Worm (Caenorhabditis elegans): Measurements from ENCODE around the gene T25D10.1.
A peak's percentile ranks its signal among the peaks of the same experiment; 100 is the strongest.

T25D10.1 gene

ce11 chrII:6383183-6383695 lies 20.0 kb upstream of the T25D10.1 start, which contains the start of gene F58F12.1 (continued):
- TF ChIP-seq tlf-1 (GFP tag; optimal IDR thresholded peaks at IDR 0.05) (peak; percentile 5), mxl-1 (tag; optimal IDR thresholded peaks at IDR 0.05) (no peak), bed-2 (GFP tag; IDR thresholded peaks at IDR 0.05) (no peak), ztf-28 (GFP tag; IDR thresholded peaks at IDR 0.05) (no peak), egl-44 (GFP tag; IDR thresholded peaks at IDR 0.05) (no peak), xnd-1 (tag; optimal IDR thresholded peaks at IDR 0.05) (no peak), attf-6 (GFP tag; IDR thresholded peaks at IDR 0.05) (no peak), B0035.1 (tag; optimal IDR thresholded peaks at IDR 0.05) (no peak), snpc-4 (GFP tag; optimal IDR thresholded peaks at IDR 0.05) (peak; percentile 27), snpc-4 (tag; optimal IDR thresholded peaks at IDR 0.05) (peak in 2 of 4 experiments; percentile 24 to 57), ztf-22 (GFP tag; optimal IDR thresholded peaks at IDR 0.05) (no peak), F22D6.2 (tag; optimal IDR thresholded peaks at IDR 0.05) (no peak), madf-6 (GFP tag; IDR thresholded peaks at IDR 0.05) (peak; percentile 46; the same call in 1 of the 2 replicates), ceh-100 (GFP tag; IDR thresholded peaks at IDR 0.05) (peak; percentile 33; the same call in 1 of the 2 replicates), zfh-2 (GFP tag; conservative IDR thresholded peaks at IDR 0.05) (no peak), F52B5.7 (tag; optimal IDR thresholded peaks at IDR 0.05) (no peak), nhr-80 (tag; optimal IDR thresholded peaks at IDR 0.05) (peak; percentile 40), lag-1 (GFP tag; IDR thresholded peaks at IDR 0.05) (no peak), ceh-79 (tag; optimal IDR thresholded peaks at IDR 0.05) (no peak), sptf-2 (GFP tag; optimal IDR thresholded peaks at IDR 0.05) (no peak), aptf-3 (GFP tag; IDR thresholded peaks at IDR 0.05) (no peak), ztf-3 (GFP tag; optimal IDR thresholded peaks at IDR 0.05) (no peak), dpff-1 (tag; optimal IDR thresholded peaks at IDR 0.05) (no peak), unc-130 (GFP tag; optimal IDR thresholded peaks at IDR 0.05) (peak; percentile 81), cebp-2 (GFP tag; IDR thresholded peaks at IDR 0.05) (no peak), lin-26 (GFP tag; IDR thresholded peaks at IDR 0.05) (no peak), ztf-6 (GFP tag; IDR thresholded peaks at IDR 0.05) (no peak), chd-7 (tag; optimal IDR thresholded peaks at IDR 0.05) (no peak), lin-54 (GFP tag; optimal IDR thresholded peaks at IDR 0.05) (peak; percentile 45), let-607 (tag; optimal IDR thresholded peaks at IDR 0.05) (no peak), hsf-1 (GFP tag; IDR thresholded peaks at IDR 0.05) (no peak), Y79H2A.3 (GFP tag; conservative IDR thresholded peaks at IDR 0.05) (no peak), him-1 (tag; optimal IDR thresholded peaks at IDR 0.05) (no peak), F23B12.7 (tag; optimal IDR thresholded peaks at IDR 0.05; ENCODE audit: insufficient read depth) (peak; percentile 93), sdz-38 (tag; optimal IDR thresholded peaks at IDR 0.05) (no peak), T26A5.8 (tag; optimal IDR thresholded peaks at IDR 0.05) (no peak), efl-1 (GFP tag; optimal IDR thresholded peaks at IDR 0.05) (peak; percentile 13), ZK185.1 (tag; optimal IDR thresholded peaks at IDR 0.05; ENCODE audit: poor library complexity, severe bottlenecking) (peak; percentile 63), cebp-1 (GFP tag; IDR thresholded peaks at IDR 0.05) (no peak), cebp-1 (tag; optimal IDR thresholded peaks at IDR 0.05) (peak; percentile 10), nfya-1 (tag; optimal IDR thresholded peaks at IDR 0.05; ENCODE audit: borderline replicate concordance, insufficient read depth) (no peak), dox-1 (GFP tag; IDR thresholded peaks at IDR 0.05) (peak; percentile 56), hlh-26 (GFP tag; conservative IDR thresholded peaks at IDR 0.05) (no peak), Y67H2A.10 (GFP tag; conservative IDR thresholded peaks at IDR 0.05) (0 out of 2 replicates have a peak, but pooled peaks have one; percentile 25), F33H1.4 (GFP tag; IDR thresholded peaks at IDR 0.05) (peak; percentile 15; the same call in 1 of the 2 replicates), mes-4 (tag; optimal IDR thresholded peaks at IDR 0.05) (no peak), let-526 (GFP tag; IDR thresholded peaks at IDR 0.05) (no peak), ccch-3 (GFP tag; optimal IDR thresholded peaks at IDR 0.05) (no peak), ceh-27 (GFP tag; optimal IDR thresholded peaks at IDR 0.05) (peak; percentile 53)
